Worm (Caenorhabditis elegans): ENCODE results near the gene thk-1.
A peak's percentile ranks its signal among the peaks of the same experiment; 100 is the strongest.

The thk-1 gene

DNA sequence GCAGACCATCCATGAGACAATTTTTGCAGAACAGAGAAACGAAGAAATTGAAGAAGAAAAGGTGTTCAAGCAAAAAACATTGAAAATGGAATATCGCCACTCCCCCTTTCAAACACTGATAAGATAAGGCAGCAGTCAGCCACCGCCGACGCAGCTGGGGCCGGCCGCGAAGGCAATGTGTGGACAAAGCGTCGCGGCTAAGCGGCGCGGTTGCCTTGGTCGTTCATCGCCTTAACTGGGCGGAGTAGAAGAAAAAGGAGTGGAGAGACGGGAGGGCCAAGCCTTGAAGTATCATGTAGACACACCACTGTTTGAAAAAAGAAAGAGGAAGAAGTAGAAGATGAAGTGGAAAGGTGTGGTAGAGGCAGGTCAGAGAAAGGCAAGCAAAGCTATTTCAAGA is 49.6 kb upstream of the thk-1 start (continued):
- TF ChIP-seq dpl-1 (GFP tag; optimal IDR thresholded peaks at IDR 0.05) (no peak), spr-3 (GFP tag; optimal IDR thresholded peaks at IDR 0.05) (no peak), snpc-1.2 (GFP tag; IDR thresholded peaks at IDR 0.05) (peak; percentile 42; the same call in 1 of the 2 replicates), zip-2 (tag; optimal IDR thresholded peaks at IDR 0.05) (no peak), saeg-2 (GFP tag; IDR thresholded peaks at IDR 0.05) (0 out of 2 replicates have a peak, but pooled peaks have one; percentile 23), hmg-1.1 (GFP tag; IDR thresholded peaks at IDR 0.05) (peak; percentile 50; the same call in 1 of the 2 replicates), nhr-237 (tag; optimal IDR thresholded peaks at IDR 0.05) (no peak), Y48G9A.11 (GFP tag; IDR thresholded peaks at IDR 0.05) (no peak), nhr-41 (GFP tag; IDR thresholded peaks at IDR 0.05) (no peak), T20F7.1 (GFP tag; optimal IDR thresholded peaks at IDR 0.05) (no peak), lin-38 (GFP tag; IDR thresholded peaks at IDR 0.05) (no peak), duxl-1 (tag; optimal IDR thresholded peaks at IDR 0.05; ENCODE audit: poor library complexity) (no peak), mdl-1 (tag; optimal IDR thresholded peaks at IDR 0.05) (no peak), daf-16 (GFP tag; optimal IDR thresholded peaks at IDR 0.05) (no peak), daf-16 (tag; optimal IDR thresholded peaks at IDR 0.05) (peak; percentile 55), F37D6.2 (tag; optimal IDR thresholded peaks at IDR 0.05) (no peak), ceh-28 (tag; optimal IDR thresholded peaks at IDR 0.05) (no peak), pqm-1 (tag; optimal IDR thresholded peaks at IDR 0.05) (peak; percentile 55), F10B5.3 (tag; optimal IDR thresholded peaks at IDR 0.05) (no peak), aha-1 (tag) (peak; percentile 72), aly-2 (tag; optimal IDR thresholded peaks at IDR 0.05) (no peak), nhr-10 (tag; optimal IDR thresholded peaks at IDR 0.05) (no peak), unc-62 (GFP tag; optimal IDR thresholded peaks at IDR 0.05 in 1 of 2) (no peak), unc-62 (tag; optimal IDR thresholded peaks at IDR 0.05) (no peak), daf-19 (GFP tag; conservative IDR thresholded peaks at IDR 0.05) (no peak), nhr-6 (tag; optimal IDR thresholded peaks at IDR 0.05) (no peak), madf-5 (GFP tag; IDR thresholded peaks at IDR 0.05) (no peak), set-16 (GFP tag; IDR thresholded peaks at IDR 0.05) (peak; percentile 83), T26A8.4 (GFP tag; IDR thresholded peaks at IDR 0.05) (no peak), zag-1 (tag; optimal IDR thresholded peaks at IDR 0.05) (no peak), nhr-77 (tag; optimal IDR thresholded peaks at IDR 0.05) (peak; percentile 8), skn-1 (tag; optimal IDR thresholded peaks at IDR 0.05) (no peak), nhr-25 (tag; optimal IDR thresholded peaks at IDR 0.05; ENCODE audit: borderline replicate concordance, insufficient read depth) (no peak), hif-1 (tag; optimal IDR thresholded peaks at IDR 0.05) (no peak), sdz-12 (GFP tag; optimal IDR thresholded peaks at IDR 0.05) (no peak), egl-27 (tag; optimal IDR thresholded peaks at IDR 0.05) (no peak), F49E8.2 (tag; optimal IDR thresholded peaks at IDR 0.05; ENCODE audit: borderline replicate concordance) (no peak), zfp-2 (tag; optimal IDR thresholded peaks at IDR 0.05) (no peak), ZK546.5 (tag; optimal IDR thresholded peaks at IDR 0.05) (no peak), dve-1 (tag; optimal IDR thresholded peaks at IDR 0.05; ENCODE audit: insufficient read depth) (peak; percentile 61), lsy-2 (tag; optimal IDR thresholded peaks at IDR 0.05) (no peak), madf-9 (GFP tag; conservative IDR thresholded peaks at IDR 0.05) (no peak), fos-1 (tag; optimal IDR thresholded peaks at IDR 0.05) (no peak), lin-15B (tag; optimal IDR thresholded peaks at IDR 0.05) (no peak), D1046.2 (GFP tag; IDR thresholded peaks at IDR 0.05) (0 out of 2 replicates have a peak, but pooled peaks have one; percentile 50), daf-8 (GFP tag; IDR thresholded peaks at IDR 0.05) (no peak), php-3 (GFP tag; IDR thresholded peaks at IDR 0.05) (no peak), unc-39 (tag; optimal IDR thresholded peaks at IDR 0.05) (no peak), R02D3.7 (tag; optimal IDR thresholded peaks at IDR 0.05) (no peak), snpc-4 (tag; optimal IDR thresholded peaks at IDR 0.05) (no peak), tag-97 (GFP tag; IDR thresholded peaks at IDR 0.05) (no peak), lin-1 (GFP tag; IDR thresholded peaks at IDR 0.05) (peak; percentile 41; the same call in 1 of the 2 replicates), mes-2 (tag; optimal IDR thresholded peaks at IDR 0.05; ENCODE audit: poor library complexity, severe bottlenecking) (peak; percentile 11)
